Worm (Caenorhabditis elegans) whole organism, midembryonic: ENCODE results near the gene skr-20.

Experiments used
- T22C8.4 ChIP-seq: fragments of 200-800 bp; sonication (Bioruptor generic); IDR thresholded peaks from 2 replicates; pipeline ENCODE4 v1.3.6; 2022; ENCODE audit warnings: missing genetic modification characterization, missing compliant biosample characterization
- flt-1 ChIP-seq: fragments of 200-800 bp; sonication (Bioruptor generic); IDR thresholded peaks from 2 replicates; pipeline ENCODE4 v1.3.6; 2022; ENCODE audit warnings: missing genetic modification characterization, missing compliant biosample characterization
- med-1 ChIP-seq: sonication (generic microtip); optimal IDR thresholded peaks from 2 replicates; lab custom pipeline; 2017; ENCODE audit warnings: missing genetic modification characterization, mild to moderate bottlenecking, missing compliant biosample characterization, antibody characterized with exemption, missing genetic modification reagents; ENCODE audit not compliant: insufficient read depth
- ref-1 ChIP-seq: fragments of 200-800 bp; sonication (Bioruptor generic); conservative IDR thresholded peaks from 2 replicates; pipeline ENCODE4 v1.3.6; 2022; ENCODE audit warnings: missing genetic modification reagents, missing genetic modification characterization, missing compliant biosample characterization
- tab-1 ChIP-seq: fragments of 200-800 bp; sonication (Bioruptor generic); IDR thresholded peaks from 2 replicates; pipeline ENCODE4 v1.3.6; 2022; ENCODE audit warnings: missing genetic modification characterization, missing compliant biosample characterization
- ztf-23 ChIP-seq: fragments of 200-800 bp; sonication (Bioruptor generic); IDR thresholded peaks from 2 replicates; pipeline ENCODE4 v1.3.6; 2022; ENCODE audit warnings: missing genetic modification reagents, missing genetic modification characterization, missing compliant biosample characterization

ce11 chrX:13264550-13264949 is 41.2 kb upstream of the skr-20 start:
- TF ChIP-seq flt-1 (peak; percentile 92), tab-1 (GFP tag; lab: Robert Waterston, UW) (peak; percentile 92), med-1 (GFP tag; lab: Kevin White, UChicago) (peak; percentile 28), ztf-23 (peak; percentile 94), T22C8.4 (GFP tag; lab: Robert Waterston, UW) (peak; percentile 89), ref-1 (GFP tag; lab: Robert Waterston, UW) (peak; percentile 77)
